Worm (Caenorhabditis elegans): ENCODE data around the gene dhs-23.

The dhs-23 gene

DNA sequence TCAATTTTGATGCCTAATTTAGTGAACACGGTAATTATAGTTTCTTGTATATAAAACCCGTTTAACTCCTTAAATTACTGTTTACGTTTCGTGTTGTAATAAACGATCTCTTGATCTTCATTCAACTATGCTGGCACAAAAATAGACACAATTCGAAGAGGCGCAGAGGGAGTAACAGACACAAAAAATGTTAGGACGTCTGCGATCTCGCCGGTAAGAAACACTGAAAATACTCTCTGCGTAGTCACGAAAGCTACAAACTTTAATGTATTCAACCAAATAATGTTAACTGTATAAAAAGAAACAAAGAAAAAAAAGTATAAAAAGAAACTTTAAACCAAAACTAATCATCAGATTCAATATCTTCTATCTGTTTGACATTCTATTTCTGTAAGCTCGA, at the start of gene dhs-23:
Gene dhs-23, plus strand, starts transcription at position 363 of the 400 bp plus-strand sequence.
- TF ChIP-seq F49E8.2 (tag; optimal IDR thresholded peaks at IDR 0.05; ENCODE audit: borderline replicate concordance), result no peak
- no peak for TF ChIP-seq lin-1 (GFP tag; IDR thresholded peaks at IDR 0.05)
- TF ChIP-seq dpl-1 (GFP tag; optimal IDR thresholded peaks at IDR 0.05), result no peak
- no peak for TF ChIP-seq fkh-10 (GFP tag; optimal IDR thresholded peaks at IDR 0.05)
- no peak for TF ChIP-seq daf-16 (GFP tag; optimal IDR thresholded peaks at IDR 0.05)
- TF ChIP-seq daf-16 (tag; optimal IDR thresholded peaks at IDR 0.05), result peak; percentile 69
- TF ChIP-seq Y75B8A.6 (GFP tag; IDR thresholded peaks at IDR 0.05), result no peak
- no peak for TF ChIP-seq nhr-48 (tag; optimal IDR thresholded peaks at IDR 0.05)
- TF ChIP-seq ZK337.2 (GFP tag; IDR thresholded peaks at IDR 0.05), result no peak
- TF ChIP-seq ctbp-1 (GFP tag; IDR thresholded peaks at IDR 0.05), result no peak
- no peak for TF ChIP-seq set-16 (GFP tag; IDR thresholded peaks at IDR 0.05)
- TF ChIP-seq lin-13 (GFP tag; optimal IDR thresholded peaks at IDR 0.05), result no peak
- TF ChIP-seq cey-2 (tag; optimal IDR thresholded peaks at IDR 0.05; ENCODE audit: borderline replicate concordance, insufficient read depth), result no peak
- TF ChIP-seq daf-8 (GFP tag; IDR thresholded peaks at IDR 0.05), result no peak
- TF ChIP-seq nhr-77 (tag; optimal IDR thresholded peaks at IDR 0.05), result peak; percentile 81
- TF ChIP-seq zip-2 (tag; optimal IDR thresholded peaks at IDR 0.05), result no peak
- no peak for TF ChIP-seq Y48G9A.11 (GFP tag; IDR thresholded peaks at IDR 0.05)
- TF ChIP-seq ZK546.5 (tag; optimal IDR thresholded peaks at IDR 0.05), result no peak
- no peak for TF ChIP-seq ztf-7 (tag; optimal IDR thresholded peaks at IDR 0.05)
- no peak for TF ChIP-seq nhr-10 (tag; optimal IDR thresholded peaks at IDR 0.05)
- TF ChIP-seq D1046.2 (GFP tag; IDR thresholded peaks at IDR 0.05), result no peak
- TF ChIP-seq R02D3.7 (tag; optimal IDR thresholded peaks at IDR 0.05), result no peak
- no peak for TF ChIP-seq gei-8 (GFP tag; optimal IDR thresholded peaks at IDR 0.05)
- no peak for TF ChIP-seq madf-9 (GFP tag; conservative IDR thresholded peaks at IDR 0.05)
- TF ChIP-seq unc-39 (tag; optimal IDR thresholded peaks at IDR 0.05), result no peak
- TF ChIP-seq nhr-28 (tag; optimal IDR thresholded peaks at IDR 0.05), result peak; percentile 93
- TF ChIP-seq pqm-1 (tag; optimal IDR thresholded peaks at IDR 0.05), result peak; percentile 12
- no peak for TF ChIP-seq egl-27 (tag; optimal IDR thresholded peaks at IDR 0.05)
- TF ChIP-seq lin-39 (tag; optimal IDR thresholded peaks at IDR 0.05), result no peak
- no peak for TF ChIP-seq hlh-11 (tag; optimal IDR thresholded peaks at IDR 0.05)
- TF ChIP-seq ces-1 (GFP tag; optimal IDR thresholded peaks at IDR 0.05), result no peak
- TF ChIP-seq daf-19 (GFP tag; conservative IDR thresholded peaks at IDR 0.05), result no peak
- TF ChIP-seq tra-1 (GFP tag; IDR thresholded peaks at IDR 0.05), result no peak

DNA sequence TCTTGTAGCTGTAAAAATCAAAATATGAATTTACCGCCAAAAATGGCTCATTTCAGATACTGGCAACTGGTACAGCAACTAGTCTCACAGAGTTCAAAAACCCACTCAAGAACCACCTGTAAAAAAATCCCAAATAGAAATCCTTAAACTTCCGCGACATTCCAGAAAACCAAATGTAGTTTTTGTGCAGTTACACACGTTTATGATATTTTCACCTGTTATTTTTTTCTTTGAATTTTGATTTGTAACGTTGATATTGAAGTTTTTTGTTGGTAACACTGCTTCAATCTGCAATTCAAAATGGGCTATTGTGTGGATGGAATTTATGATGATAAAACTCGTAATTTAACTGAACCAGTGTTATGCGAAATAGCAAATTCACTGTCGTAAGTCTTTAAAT, 48.2 kb upstream of the dhs-23 start, which contains the start of gene srw-113:
Gene srw-113, plus strand, starts transcription at position 301 of the 400 bp plus-strand sequence.
- no peak for TF ChIP-seq F49E8.2 (tag; optimal IDR thresholded peaks at IDR 0.05; ENCODE audit: borderline replicate concordance)
- TF ChIP-seq madf-5 (GFP tag; IDR thresholded peaks at IDR 0.05), result no peak
- TF ChIP-seq ceh-62 (tag; optimal IDR thresholded peaks at IDR 0.05), result no peak
- no peak for TF ChIP-seq egl-27 (tag; optimal IDR thresholded peaks at IDR 0.05)
- no peak for TF ChIP-seq php-3 (GFP tag; IDR thresholded peaks at IDR 0.05)
- no peak for TF ChIP-seq pha-4 (GFP tag; IDR thresholded peaks at IDR 0.05)
- no peak for TF ChIP-seq pha-4 (tag; optimal IDR thresholded peaks at IDR 0.05)
- no peak for TF ChIP-seq nhr-237 (tag; optimal IDR thresholded peaks at IDR 0.05)
- TF ChIP-seq dmd-9 (GFP tag; IDR thresholded peaks at IDR 0.05), result no peak
- TF ChIP-seq aha-1 (tag), result no peak
- TF ChIP-seq spr-3 (GFP tag; optimal IDR thresholded peaks at IDR 0.05), result no peak
- no peak for TF ChIP-seq F26F4.8 (GFP tag; conservative IDR thresholded peaks at IDR 0.05)

All from whole organism, L4 larva.